Fruit fly (Drosophila melanogaster): Measurements from ENCODE around the gene Dh44.

Gene Dh44

DNA sequence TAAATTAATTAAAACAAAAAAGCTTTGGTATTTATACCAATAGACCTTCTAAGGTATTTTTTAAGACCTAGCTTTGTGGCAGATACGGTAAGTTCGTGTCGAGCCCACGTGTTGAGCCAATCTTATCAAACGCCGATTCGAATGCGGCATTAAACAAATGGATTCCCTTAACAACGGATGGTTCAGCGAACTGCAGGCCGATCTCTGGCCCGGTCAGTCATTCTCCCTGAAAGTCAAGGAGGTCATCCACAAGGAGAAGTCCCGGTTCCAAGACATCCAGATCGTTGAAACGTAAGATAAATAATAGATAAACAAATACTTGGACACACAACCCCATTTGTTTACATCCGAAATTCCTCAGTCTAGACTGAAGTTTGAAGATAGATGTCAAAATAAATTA lies 6.4 kb upstream of the Dh44 start, which contains the start of gene SpdS:
TSS of gene SpdS (plus strand) at position 78 of the 400 bp plus-strand sequence.
- TF ChIP-seq ey (GFP tag; optimal IDR thresholded peaks at IDR 0.05) (no peak), HLH106 (tag; optimal IDR thresholded peaks at IDR 0.05) (no peak), Dif (GFP tag; optimal IDR thresholded peaks at IDR 0.05; ENCODE audit: partially characterized antibody) (no peak), Rel (GFP tag; optimal IDR thresholded peaks at IDR 0.05) (no peak), Rel (tag; optimal IDR thresholded peaks at IDR 0.05) (peak; percentile 48), sv (GFP tag; optimal IDR thresholded peaks at IDR 0.05) (no peak)

DNA sequence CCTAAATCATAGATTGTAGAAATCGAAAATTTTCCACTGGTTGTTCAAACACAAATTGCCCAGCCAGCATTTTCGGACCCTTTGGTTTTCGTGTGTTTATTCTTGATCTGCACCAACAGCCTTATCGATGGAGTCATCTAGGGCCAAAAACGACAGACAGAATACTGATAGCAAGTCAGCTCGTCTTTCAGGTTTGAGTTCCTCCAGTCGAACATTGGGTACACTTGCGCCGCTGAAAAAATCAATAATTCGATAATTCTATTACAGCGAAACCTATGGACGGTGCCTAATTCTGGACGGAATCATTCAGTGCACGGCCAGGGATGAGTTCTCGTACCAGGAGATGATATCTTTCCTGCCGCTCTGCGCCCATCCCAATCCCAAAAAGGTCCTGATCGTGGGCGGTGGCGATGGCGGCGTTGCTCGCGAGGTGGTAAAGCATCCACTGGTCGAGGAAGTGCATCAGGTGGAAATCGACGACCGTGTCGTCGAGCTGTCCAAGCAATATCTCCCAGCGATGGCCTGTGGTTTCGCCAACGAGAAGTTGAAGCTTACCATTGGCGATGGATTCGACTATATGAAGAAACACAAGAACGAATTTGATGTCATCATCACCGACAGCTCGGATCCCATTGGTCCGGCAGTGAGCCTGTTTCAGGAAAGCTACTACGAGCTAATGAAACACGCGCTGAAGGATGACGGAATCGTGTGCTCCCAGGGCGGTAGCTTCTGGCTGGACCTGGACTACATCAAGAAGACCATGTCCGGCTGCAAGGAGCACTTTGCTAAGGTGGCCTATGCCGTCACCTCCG lies 5.7 kb upstream of the Dh44 start:
- TF ChIP-seq sv (GFP tag; optimal IDR thresholded peaks at IDR 0.05) = no peak
- no peak for TF ChIP-seq rgr (GFP tag; optimal IDR thresholded peaks at IDR 0.05)
- no peak for TF ChIP-seq dsf (GFP tag; optimal IDR thresholded peaks at IDR 0.05; ENCODE audit: borderline replicate concordance)
- no peak for TF ChIP-seq fru (GFP tag; optimal IDR thresholded peaks at IDR 0.05)
- no peak for TF ChIP-seq GATAd (GFP tag; optimal IDR thresholded peaks at IDR 0.05)
- TF ChIP-seq ey (GFP tag; optimal IDR thresholded peaks at IDR 0.05) = no peak
- no peak for TF ChIP-seq Dfd (GFP tag; optimal IDR thresholded peaks at IDR 0.05)
- TF ChIP-seq CrebA (GFP tag; optimal IDR thresholded peaks at IDR 0.05; ENCODE audit: borderline replicate concordance) = no peak
- TF ChIP-seq h (GFP tag; optimal IDR thresholded peaks at IDR 0.05) = no peak
- no peak for TF ChIP-seq Mio (GFP tag; optimal IDR thresholded peaks at IDR 0.05)
- TF ChIP-seq jim (GFP tag; optimal IDR thresholded peaks at IDR 0.05) = no peak
- no peak for TF ChIP-seq brk (GFP tag; optimal IDR thresholded peaks at IDR 0.05)
- no peak for TF ChIP-seq sage (GFP tag; optimal IDR thresholded peaks at IDR 0.05)
- no peak for TF ChIP-seq lola (GFP tag; optimal IDR thresholded peaks at IDR 0.05)

DNA sequence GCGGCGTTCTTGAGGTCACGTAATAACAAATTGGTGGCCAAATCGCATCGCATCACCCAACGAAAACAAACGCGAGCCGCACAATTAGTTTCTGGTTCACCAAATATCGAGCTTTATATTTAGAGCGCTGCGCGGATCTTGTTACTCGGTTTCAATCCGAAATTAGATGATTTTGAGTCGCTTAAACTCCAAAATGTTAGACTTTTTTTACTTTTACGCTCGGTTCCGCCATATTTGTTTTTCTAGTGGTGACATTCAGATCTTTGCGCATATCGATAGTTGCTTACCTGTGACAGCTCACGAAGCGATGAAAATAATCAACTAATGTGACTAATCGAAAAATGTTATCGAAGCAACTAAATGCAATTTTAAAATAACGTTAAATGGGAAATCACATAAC lies 621 bp upstream of the Dh44 start, which contains the start of gene Scm:
TSS of gene Scm (minus strand) at position 251 of the 400 bp plus-strand sequence.
- TF ChIP-seq rgr (GFP tag; optimal IDR thresholded peaks at IDR 0.05) = peak; percentile 48
- TF ChIP-seq woc (GFP tag; optimal IDR thresholded peaks at IDR 0.05) = no peak
- TF ChIP-seq Rel (GFP tag; optimal IDR thresholded peaks at IDR 0.05) = no peak
- peak; percentile 94 for TF ChIP-seq Rel (tag; optimal IDR thresholded peaks at IDR 0.05)

DNA sequence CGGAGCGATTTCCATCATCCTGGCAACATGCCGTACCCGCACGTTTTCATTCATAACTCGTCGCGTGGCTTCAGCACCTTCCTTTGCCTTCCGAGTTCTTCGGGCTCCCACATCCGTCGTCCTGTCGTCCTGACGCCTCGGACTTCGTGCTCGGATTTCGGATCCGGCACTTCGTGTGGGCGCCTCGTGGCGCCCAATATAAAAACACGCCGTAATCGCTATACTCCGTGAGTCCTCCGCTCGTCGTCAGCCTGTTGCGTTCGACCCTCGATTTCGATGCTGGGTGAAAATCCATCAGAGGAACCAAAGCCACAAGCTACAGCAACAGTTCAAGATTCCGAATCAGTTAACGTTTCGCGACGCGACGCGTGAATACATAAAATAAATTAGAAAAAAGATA lies 2.3 kb downstream of the Dh44 start:
- TF ChIP-seq GATAd (GFP tag; optimal IDR thresholded peaks at IDR 0.05) (no peak), pan (optimal IDR thresholded peaks at IDR 0.05) (no peak), br (GFP tag; optimal IDR thresholded peaks at IDR 0.05) (no peak), CG9705 (GFP tag; optimal IDR thresholded peaks at IDR 0.05) (no peak), dsf (GFP tag; optimal IDR thresholded peaks at IDR 0.05; ENCODE audit: borderline replicate concordance) (no peak), Dif (GFP tag; optimal IDR thresholded peaks at IDR 0.05; ENCODE audit: partially characterized antibody) (no peak), woc (GFP tag; optimal IDR thresholded peaks at IDR 0.05) (no peak)

DNA sequence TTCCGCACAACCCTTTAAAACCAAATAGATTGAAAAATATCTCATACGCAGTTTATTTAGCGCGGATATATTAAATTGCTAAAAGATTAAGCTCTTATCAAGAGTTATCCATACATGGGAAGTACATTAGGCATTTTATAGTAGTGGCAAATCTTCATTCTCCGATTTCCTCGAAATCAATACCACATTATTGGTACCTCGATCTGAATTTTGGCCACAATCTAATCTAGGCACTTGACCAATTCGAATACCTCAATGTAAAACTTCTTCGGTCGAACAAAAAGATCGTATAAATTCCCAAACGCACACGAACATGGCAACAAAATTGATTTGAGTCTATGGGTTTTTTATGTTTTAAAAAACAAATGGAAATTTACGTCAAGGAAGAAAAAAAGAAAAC lies 6.0 kb downstream of the Dh44 start:
- TF ChIP-seq Dif (GFP tag; optimal IDR thresholded peaks at IDR 0.05; ENCODE audit: partially characterized antibody) (no peak), brk (GFP tag; optimal IDR thresholded peaks at IDR 0.05) (no peak), Hnf4 (GFP tag; optimal IDR thresholded peaks at IDR 0.05) (no peak), Rel (GFP tag; optimal IDR thresholded peaks at IDR 0.05) (no peak), Rel (tag; optimal IDR thresholded peaks at IDR 0.05) (peak; percentile 67), tai (GFP tag; optimal IDR thresholded peaks at IDR 0.05) (no peak), sv (GFP tag; optimal IDR thresholded peaks at IDR 0.05) (no peak)

DNA sequence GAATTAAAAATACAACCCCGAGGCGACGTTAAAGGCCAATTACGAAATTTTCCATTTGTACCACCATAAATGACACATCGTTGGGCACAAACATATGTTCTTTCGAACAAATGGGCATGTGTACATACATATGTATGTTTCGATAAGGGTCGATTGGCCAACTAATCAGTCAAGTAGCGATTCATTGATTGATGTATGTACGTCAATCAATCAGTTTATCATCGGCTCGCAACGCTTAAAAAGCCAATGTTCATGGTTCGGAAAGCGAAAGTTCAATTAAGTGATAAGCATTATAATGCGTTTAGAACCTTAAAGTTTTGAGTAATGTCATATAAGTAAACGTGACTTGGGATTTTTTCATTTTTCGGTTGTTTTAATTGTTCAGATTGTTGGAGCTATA lies 6.6 kb downstream of the Dh44 start:
- TF ChIP-seq foxo (GFP tag; optimal IDR thresholded peaks at IDR 0.05) = no peak
- TF ChIP-seq Vsx2 (GFP tag; optimal IDR thresholded peaks at IDR 0.05; ENCODE audit: partially characterized antibody) = no peak
- TF ChIP-seq CrebA (GFP tag; optimal IDR thresholded peaks at IDR 0.05; ENCODE audit: borderline replicate concordance) = no peak
- TF ChIP-seq sv (GFP tag; optimal IDR thresholded peaks at IDR 0.05) = no peak
- no peak for TF ChIP-seq dl (GFP tag; optimal IDR thresholded peaks at IDR 0.05; ENCODE audit: insufficient read depth in 1 of 2, partially characterized antibody in 2 of 2)
- TF ChIP-seq CG32264 (GFP tag; optimal IDR thresholded peaks at IDR 0.05) = no peak
- TF ChIP-seq dsf (GFP tag; optimal IDR thresholded peaks at IDR 0.05; ENCODE audit: borderline replicate concordance) = no peak
- TF ChIP-seq jim (GFP tag; optimal IDR thresholded peaks at IDR 0.05) = no peak
- TF ChIP-seq rgr (GFP tag; optimal IDR thresholded peaks at IDR 0.05) = no peak
- TF ChIP-seq Hr78 (GFP tag; optimal IDR thresholded peaks at IDR 0.05) = no peak
- TF ChIP-seq lola (GFP tag; optimal IDR thresholded peaks at IDR 0.05) = no peak
- no peak for TF ChIP-seq psq (GFP tag; optimal IDR thresholded peaks at IDR 0.05)
- TF ChIP-seq woc (GFP tag; optimal IDR thresholded peaks at IDR 0.05) = no peak
- no peak for TF ChIP-seq ey (GFP tag; optimal IDR thresholded peaks at IDR 0.05)
- no peak for TF ChIP-seq HLH106 (tag; optimal IDR thresholded peaks at IDR 0.05)
- TF ChIP-seq tai (GFP tag; optimal IDR thresholded peaks at IDR 0.05) = no peak
- no peak for TF ChIP-seq usp (GFP tag; optimal IDR thresholded peaks at IDR 0.05)
- no peak for TF ChIP-seq Mio (GFP tag; optimal IDR thresholded peaks at IDR 0.05)

Data from whole organism, wandering third instar larva.